Worm (Caenorhabditis elegans): ENCODE measurements around the gene Y49F6C.8.
A peak's percentile ranks its signal among the peaks of the same experiment; 100 is the strongest.

Y49F6C.8 gene

DNA sequence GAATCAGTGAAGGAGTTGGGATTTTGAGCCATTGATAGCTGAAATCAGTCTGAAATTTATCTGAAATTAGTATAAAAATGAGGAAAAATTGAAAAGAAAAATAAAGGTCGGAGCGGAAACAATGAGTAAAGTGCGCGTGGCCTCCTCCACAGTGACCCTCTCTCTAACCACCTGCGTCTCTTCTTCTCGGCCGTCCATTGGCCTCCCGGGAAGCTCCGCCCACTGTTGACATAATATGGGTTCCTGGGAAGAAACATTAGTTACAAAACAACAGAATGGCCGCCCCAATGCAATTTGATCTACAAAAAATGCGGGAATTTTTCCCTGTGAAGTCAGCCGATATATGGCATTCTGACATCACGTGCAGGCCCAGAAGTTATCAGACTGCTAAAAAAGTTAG, at the start of gene Y49F6C.8:
Gene Y49F6C.8 (minus strand): TSS at position 51 of the 400 bp plus-strand sequence.
- no peak for TF ChIP-seq nhr-237 (tag; optimal IDR thresholded peaks at IDR 0.05)
- no peak for TF ChIP-seq eor-1 (tag; optimal IDR thresholded peaks at IDR 0.05)
- TF ChIP-seq pqm-1 (tag; optimal IDR thresholded peaks at IDR 0.05): no peak
- TF ChIP-seq nfya-1 (tag; optimal IDR thresholded peaks at IDR 0.05; ENCODE audit: insufficient read depth): peak; percentile 96
- TF ChIP-seq egl-5 (tag; optimal IDR thresholded peaks at IDR 0.05): no peak

ce11 chrII:3416528-3416927, 46.6 kb upstream of the Y49F6C.8 start, which contains the start of gene nep-6:
TSS of gene nep-6 (plus strand) at chrII:3416828.
- no peak for TF ChIP-seq nhr-12 (tag; optimal IDR thresholded peaks at IDR 0.05)
- TF ChIP-seq pqm-1 (tag; optimal IDR thresholded peaks at IDR 0.05): no peak
- no peak for TF ChIP-seq elt-3 (tag; optimal IDR thresholded peaks at IDR 0.05)
- no peak for TF ChIP-seq pha-4 (tag; optimal IDR thresholded peaks at IDR 0.05)
- TF ChIP-seq ceh-9 (tag; optimal IDR thresholded peaks at IDR 0.05): no peak
- no peak for TF ChIP-seq nhr-11 (tag; optimal IDR thresholded peaks at IDR 0.05)
- no peak for TF ChIP-seq nhr-237 (tag; optimal IDR thresholded peaks at IDR 0.05)
- TF ChIP-seq ztf-11 (tag; optimal IDR thresholded peaks at IDR 0.05): no peak
- no peak for TF ChIP-seq nhr-76 (tag; optimal IDR thresholded peaks at IDR 0.05)
- no peak for TF ChIP-seq elt-2 (tag; optimal IDR thresholded peaks at IDR 0.05)
- no peak for TF ChIP-seq tbx-2 (tag; optimal IDR thresholded peaks at IDR 0.05)

- TF ChIP-seq nhr-11 (tag; optimal IDR thresholded peaks at IDR 0.05) (no peak), ceh-82 (tag; optimal IDR thresholded peaks at IDR 0.05) (no peak), nhr-43 (tag; optimal IDR thresholded peaks at IDR 0.05; ENCODE audit: poor library complexity, severe bottlenecking) (no peak), ztf-4 (tag; optimal IDR thresholded peaks at IDR 0.05) (no peak), pha-4 (tag; optimal IDR thresholded peaks at IDR 0.05) (no peak), ztf-11 (tag; optimal IDR thresholded peaks at IDR 0.05) (no peak), jun-1 (tag; optimal IDR thresholded peaks at IDR 0.05) (no peak)
These were observed 44.5 kb upstream of the Y49F6C.8 start, which contains the start of the genes F18A12.7 and F18A12.2 for ce11 chrII:3414383-3414910. TSS of gene F18A12.7 (minus strand) at chrII:3414483. TSS of gene F18A12.2 (plus strand) at chrII:3414860.

DNA sequence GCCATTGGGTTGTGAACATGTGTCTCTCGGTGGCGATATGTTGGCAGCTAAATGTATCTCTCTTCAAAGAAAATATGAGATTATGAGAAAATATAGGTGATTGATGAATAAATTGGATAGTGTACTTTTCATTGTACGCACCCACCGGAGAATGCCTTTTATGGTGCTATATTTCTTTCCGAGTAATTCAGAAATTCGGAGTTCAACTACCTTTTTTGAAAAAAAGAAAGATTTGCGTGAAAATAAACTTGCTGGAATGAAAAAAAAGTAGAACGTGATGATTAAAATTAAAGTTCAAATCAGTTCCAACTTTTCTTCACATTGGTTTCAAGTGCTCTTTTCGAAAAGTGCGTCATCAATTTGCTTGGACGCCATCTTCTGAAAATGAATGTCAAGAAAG, 33.6 kb upstream of the Y49F6C.8 start, which contains the start of gene nep-8:
Gene nep-8 (plus strand): TSS at position 301 of the 400 bp plus-strand sequence.
- TF ChIP-seq daf-12 (tag; optimal IDR thresholded peaks at IDR 0.05): no peak
- no peak for TF ChIP-seq elt-2 (tag; optimal IDR thresholded peaks at IDR 0.05)
- no peak for TF ChIP-seq ztf-11 (tag; optimal IDR thresholded peaks at IDR 0.05)
- TF ChIP-seq elt-1 (tag; optimal IDR thresholded peaks at IDR 0.05): no peak
- no peak for TF ChIP-seq pha-4 (tag; optimal IDR thresholded peaks at IDR 0.05)

DNA sequence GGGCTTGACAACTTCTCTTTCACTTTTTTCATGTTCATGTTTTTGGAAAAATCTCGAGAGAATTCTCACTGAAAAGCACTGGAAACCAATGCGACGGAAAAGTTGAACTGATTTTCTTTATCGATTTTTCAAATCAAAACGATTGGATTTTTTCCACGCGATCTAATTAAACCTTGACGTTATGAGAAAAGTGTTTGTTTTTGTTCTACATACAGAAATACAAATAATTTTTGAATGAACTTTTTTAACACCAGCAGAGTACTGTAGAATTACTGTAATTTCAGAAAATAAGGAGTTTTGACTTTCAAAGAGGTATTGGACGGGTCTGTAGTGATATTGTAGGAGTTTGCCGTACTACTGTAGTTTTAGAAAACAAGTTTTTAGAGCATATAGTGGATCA, 32.9 kb upstream of the Y49F6C.8 start, which contains the start of gene nep-10:
Gene nep-10 (minus strand): TSS at position 101 of the 400 bp plus-strand sequence.
- TF ChIP-seq ama-1 (optimal IDR thresholded peaks at IDR 0.05) (no peak), sea-2 (GFP tag; optimal IDR thresholded peaks at IDR 0.05) (no peak), tbx-2 (tag; optimal IDR thresholded peaks at IDR 0.05) (no peak), nhr-23 (tag; optimal IDR thresholded peaks at IDR 0.05) (no peak), nhr-28 (tag; optimal IDR thresholded peaks at IDR 0.05) (no peak), fkh-10 (GFP tag; optimal IDR thresholded peaks at IDR 0.05) (no peak), nfya-1 (tag; optimal IDR thresholded peaks at IDR 0.05; ENCODE audit: insufficient read depth) (no peak), unc-62 (GFP tag; optimal IDR thresholded peaks at IDR 0.05) (no peak), elt-1 (tag; optimal IDR thresholded peaks at IDR 0.05) (no peak), mdl-1 (tag; optimal IDR thresholded peaks at IDR 0.05) (no peak), ZK546.5 (tag; optimal IDR thresholded peaks at IDR 0.05) (no peak), elt-2 (tag; optimal IDR thresholded peaks at IDR 0.05) (no peak), zag-1 (tag; optimal IDR thresholded peaks at IDR 0.05) (no peak)

ce11 chrII:3399212-3399611, 29.3 kb upstream of the Y49F6C.8 start, which contains the start of gene nep-9:
TSS of gene nep-9 (minus strand) at chrII:3399312.
- no peak for TF ChIP-seq hmg-11 (tag; optimal IDR thresholded peaks at IDR 0.05)
- no peak for TF ChIP-seq nhr-76 (tag; optimal IDR thresholded peaks at IDR 0.05)
- TF ChIP-seq nhr-237 (tag; optimal IDR thresholded peaks at IDR 0.05): no peak
- no peak for TF ChIP-seq nhr-12 (tag; optimal IDR thresholded peaks at IDR 0.05)
- no peak for TF ChIP-seq aly-2 (tag; optimal IDR thresholded peaks at IDR 0.05)
- TF ChIP-seq fos-1 (tag; optimal IDR thresholded peaks at IDR 0.05): no peak
- no peak for TF ChIP-seq mml-1 (tag; optimal IDR thresholded peaks at IDR 0.05)
- TF ChIP-seq nhr-77 (tag; optimal IDR thresholded peaks at IDR 0.05): no peak
- no peak for TF ChIP-seq ztf-11 (tag; optimal IDR thresholded peaks at IDR 0.05)
- TF ChIP-seq tbx-2 (tag; optimal IDR thresholded peaks at IDR 0.05): no peak
- TF ChIP-seq nhr-28 (tag; optimal IDR thresholded peaks at IDR 0.05): no peak
- no peak for TF ChIP-seq nhr-23 (tag; optimal IDR thresholded peaks at IDR 0.05)
